Fruit fly (Drosophila melanogaster): ENCODE results near the gene sip2.

- TF ChIP-seq CTCF (optimal IDR thresholded peaks at IDR 0.05) (no peak), CG8478 (optimal IDR thresholded peaks at IDR 0.05) (no peak)
Observed at dm6 chr2L:6966309-6966708, 2.4 kb upstream of the sip2 start.

All from S2 (cell line).